Worm (Caenorhabditis elegans) whole organism, mixed stage, embryonic: ENCODE data around the gene sre-8.

Experiments used
- bed-3 ChIP-seq: fragments of 200-800 bp; sonication (Bioruptor generic); optimal IDR thresholded peaks from 3 replicates; lab custom pipeline; 2018; ENCODE audit warnings: mild to moderate bottlenecking, missing genetic modification characterization, moderate library complexity, missing compliant biosample characterization
- blmp-1 ChIP-seq: fragments of 150-350 bp; optimal IDR thresholded peaks from 2 replicates; lab custom pipeline; 2014; ENCODE audit warnings: missing biosample characterization, missing genetic modification characterization
- ceh-39 ChIP-seq: fragments of 150-350 bp; optimal IDR thresholded peaks from 2 replicates; lab custom pipeline; 2014; ENCODE audit warnings: missing biosample characterization, missing genetic modification characterization
- ceh-43 ChIP-seq: fragments of 200-800 bp; sonication (Bioruptor generic); optimal IDR thresholded peaks from 2 replicates; lab custom pipeline; 2018; ENCODE audit warnings: mild to moderate bottlenecking, missing genetic modification characterization, moderate library complexity, missing compliant biosample characterization
- ces-1 ChIP-seq: fragments of 150-350 bp; optimal IDR thresholded peaks from 2 replicates; lab custom pipeline; 2014; ENCODE audit warnings: missing biosample characterization, missing genetic modification reagents, missing genetic modification characterization
- cnd-1 ChIP-seq: fragments of 200-800 bp; sonication (Bioruptor generic); optimal IDR thresholded peaks from 2 replicates; lab custom pipeline; 2018; ENCODE audit warnings: mild to moderate bottlenecking, missing genetic modification characterization, missing compliant biosample characterization
- drap-1 ChIP-seq: fragments of 200-800 bp; sonication (Bioruptor generic); optimal IDR thresholded peaks from 3 replicates; lab custom pipeline; 2018; ENCODE audit warnings: mild to moderate bottlenecking, missing genetic modification characterization, missing compliant biosample characterization
- elt-1 ChIP-seq: sonication (generic microtip); optimal IDR thresholded peaks from 2 replicates; lab custom pipeline; 2017; ENCODE audit warnings: missing genetic modification characterization, mild to moderate bottlenecking, missing compliant biosample characterization, antibody characterized with exemption, moderate library complexity, borderline replicate concordance; ENCODE audit not compliant: insufficient read depth
- elt-3 ChIP-seq: fragments of 150-350 bp; optimal IDR thresholded peaks from 2 replicates; lab custom pipeline; 2014; ENCODE audit warnings: missing biosample characterization, missing genetic modification characterization
- flh-1 ChIP-seq: fragments of 200-800 bp; sonication (Bioruptor generic); optimal IDR thresholded peaks from 2 replicates; lab custom pipeline; 2018; ENCODE audit warnings: mild to moderate bottlenecking, missing genetic modification characterization, moderate library complexity, missing compliant biosample characterization
- ham-2 ChIP-seq: fragments of 200-800 bp; sonication (Bioruptor generic); optimal IDR thresholded peaks from 2 replicates; lab custom pipeline; 2018; ENCODE audit warnings: mild to moderate bottlenecking, missing genetic modification characterization, missing compliant biosample characterization
- hlh-1 ChIP-seq: fragments of 150-350 bp; optimal IDR thresholded peaks from 2 replicates; lab custom pipeline; 2014; ENCODE audit warnings: missing biosample characterization, missing genetic modification reagents, missing genetic modification characterization
- lin-13 ChIP-seq: fragments of 150-350 bp; optimal IDR thresholded peaks from 2 replicates; lab custom pipeline; 2014; ENCODE audit warnings: missing biosample characterization, missing genetic modification characterization
- lin-32 ChIP-seq: fragments of 200-800 bp; sonication (Bioruptor generic); optimal IDR thresholded peaks from 2 replicates; lab custom pipeline; 2018; ENCODE audit warnings: mild to moderate bottlenecking, missing genetic modification characterization, missing compliant biosample characterization
- lsy-2 ChIP-seq: fragments of 150-350 bp; optimal IDR thresholded peaks from 2 replicates; lab custom pipeline; 2014; ENCODE audit warnings: missing biosample characterization, missing genetic modification characterization
- mab-5 ChIP-seq: fragments of 150-350 bp; optimal IDR thresholded peaks from 2 replicates; lab custom pipeline; 2014; ENCODE audit warnings: missing biosample characterization, missing genetic modification characterization
- mep-1 ChIP-seq: fragments of 150-350 bp; optimal IDR thresholded peaks from 2 replicates; lab custom pipeline; 2017; ENCODE audit warnings: missing biosample characterization, missing genetic modification reagents, missing genetic modification characterization, inconsistent platforms
- mls-2 ChIP-seq: sonication (generic microtip); optimal IDR thresholded peaks from 2 replicates; lab custom pipeline; 2016; ENCODE audit warnings: mild to moderate bottlenecking, missing genetic modification characterization, moderate library complexity, missing compliant biosample characterization
- nhr-12 ChIP-seq: fragments of 150-350 bp; optimal IDR thresholded peaks from 2 replicates; lab custom pipeline; 2014; ENCODE audit warnings: missing biosample characterization, missing genetic modification characterization
- nhr-28 ChIP-seq: fragments of 150-350 bp; optimal IDR thresholded peaks from 2 replicates; lab custom pipeline; 2014; ENCODE audit warnings: missing biosample characterization, missing genetic modification characterization
- pha-4 ChIP-seq: fragments of 150-350 bp; optimal IDR thresholded peaks from 2 replicates; lab custom pipeline; 2018; ENCODE audit warnings: missing biosample characterization, missing genetic modification reagents, missing genetic modification characterization
- sem-2 ChIP-seq: fragments of 200-800 bp; sonication (Bioruptor generic); optimal IDR thresholded peaks from 2 replicates; lab custom pipeline; 2018; ENCODE audit warnings: mild to moderate bottlenecking, missing genetic modification characterization, missing compliant biosample characterization
- snpc-4 ChIP-seq: fragments of 150-350 bp; optimal IDR thresholded peaks from 2 replicates; lab custom pipeline; 2014; ENCODE audit warnings: missing biosample characterization, missing genetic modification characterization
- tbx-8 ChIP-seq: fragments of 200-800 bp; sonication (Bioruptor generic); optimal IDR thresholded peaks from 2 replicates; lab custom pipeline; 2018; ENCODE audit warnings: mild to moderate bottlenecking, missing genetic modification characterization, moderate library complexity, missing compliant biosample characterization
- unc-120 ChIP-seq: sonication (generic microtip); optimal IDR thresholded peaks from 2 replicates; lab custom pipeline; 2017; ENCODE audit warnings: missing genetic modification characterization, missing compliant biosample characterization; ENCODE audit not compliant: poor library complexity, severe bottlenecking
- unc-62 ChIP-seq: fragments of 150-350 bp; optimal IDR thresholded peaks from 2 replicates; lab custom pipeline; 2014; ENCODE audit warnings: missing biosample characterization, missing genetic modification reagents, missing genetic modification characterization
- zip-8 ChIP-seq: fragments of 150-350 bp; optimal IDR thresholded peaks from 2 replicates; lab custom pipeline; 2014; ENCODE audit warnings: missing biosample characterization, missing genetic modification characterization
- ztf-11 ChIP-seq: fragments of 150-350 bp; optimal IDR thresholded peaks from 2 replicates; lab custom pipeline; 2014; ENCODE audit warnings: missing biosample characterization, missing genetic modification characterization

Gene sre-8

DNA sequence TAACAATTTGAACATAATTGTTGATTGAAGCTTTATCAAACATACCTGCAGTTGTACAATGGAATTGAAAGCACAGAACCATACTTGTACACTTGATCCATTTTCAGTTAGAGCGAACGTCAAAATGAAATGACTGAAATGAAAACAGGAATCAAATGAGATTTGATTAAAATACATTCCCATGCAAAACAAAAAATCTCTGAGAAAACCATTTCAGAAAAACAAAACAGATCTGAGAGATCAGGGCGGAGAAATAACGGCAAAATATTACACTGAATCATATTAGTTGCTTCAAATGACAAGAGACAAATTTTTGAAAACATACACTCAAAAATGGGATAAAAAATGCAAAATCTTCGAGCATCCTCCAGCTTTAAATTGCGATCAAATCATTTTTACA, 22.9 kb downstream of the sre-8 start, which contains the start of gene srt-33:
srt-33 (minus strand) TSS at position 101 of the 400 bp plus-strand sequence.
- TF ChIP-seq elt-3 (tag; lab: Kevin White, UChicago) (no peak), nhr-12 (tag; lab: Kevin White, UChicago) (no peak), mls-2 (tag; lab: Kevin White, UChicago) (no peak), ceh-39 (tag; lab: Kevin White, UChicago) (no peak)

DNA sequence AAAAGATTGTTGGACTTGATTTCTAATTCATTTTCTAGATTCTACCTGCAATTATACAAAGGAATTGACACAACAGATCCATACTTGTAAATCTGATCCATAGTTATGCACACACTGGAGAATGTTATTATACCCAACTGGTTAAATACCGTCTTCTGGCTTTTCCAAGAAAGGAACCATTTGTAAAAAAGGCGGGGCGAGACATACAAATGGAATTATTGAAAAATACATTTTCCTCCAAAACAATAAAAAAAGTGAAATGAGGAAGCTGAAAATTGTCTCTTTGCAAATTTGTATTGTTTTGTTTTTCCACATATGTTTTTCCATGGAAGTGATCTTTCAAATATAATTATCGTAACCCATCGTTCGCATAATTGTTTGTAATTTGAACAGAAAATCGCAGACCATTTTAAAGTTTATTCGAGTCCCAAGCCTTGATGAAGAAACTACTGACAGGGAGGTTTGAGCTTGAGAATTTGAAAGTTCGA, 25.4 kb downstream of the sre-8 start, which contains the start of the genes srt-74 and F40G12.9:
srt-74 (minus strand) TSS at position 101 of the 488 bp plus-strand sequence.
F40G12.9 (plus strand) TSS at position 438 of the 488 bp plus-strand sequence.
- TF ChIP-seq hlh-1 (tag; lab: Kevin White, UChicago) (no peak), flh-1 (GFP tag; lab: Kevin White, UChicago) (no peak), ceh-43 (GFP tag; lab: Kevin White, UChicago) (no peak), ceh-39 (tag; lab: Kevin White, UChicago) (no peak), lin-32 (GFP tag; lab: Kevin White, UChicago) (no peak), ces-1 (no peak), elt-1 (tag; lab: Kevin White, UChicago) (no peak), lin-13 (tag; lab: Kevin White, UChicago) (no peak), ztf-11 (tag; lab: Kevin White, UChicago) (no peak), snpc-4 (tag; lab: Kevin White, UChicago) (no peak), sem-2 (GFP tag; lab: Kevin White, UChicago) (no peak), ham-2 (GFP tag; lab: Kevin White, UChicago) (no peak), lsy-2 (no peak), cnd-1 (tag; lab: Kevin White, UChicago) (no peak), mep-1 (tag; lab: Kevin White, UChicago) (no peak), bed-3 (GFP tag; lab: Kevin White, UChicago) (no peak), pha-4 (tag; lab: Kevin White, UChicago) (no peak), mls-2 (tag; lab: Kevin White, UChicago) (no peak), drap-1 (GFP tag; lab: Kevin White, UChicago) (no peak)
- TF ChIP-seq, all 35 proteins: peak for 0

ce11 chrV:14283241-14283640, 26.3 kb downstream of the sre-8 start, which contains the start of gene F40G12.10:
Gene F40G12.10, plus strand, starts transcription at chrV:14283541.
- no peak for TF ChIP-seq elt-3 (tag; lab: Kevin White, UChicago)
- no peak for TF ChIP-seq hlh-1 (tag; lab: Kevin White, UChicago)
- TF ChIP-seq mls-2 (tag; lab: Kevin White, UChicago): no peak
- no peak for TF ChIP-seq ceh-39 (tag; lab: Kevin White, UChicago)

ce11 chrV:14285803-14286202, 28.9 kb downstream of the sre-8 start, which contains the start of gene F40G12.11:
Gene F40G12.11, plus strand, starts transcription at chrV:14286171.
- no peak for TF ChIP-seq cnd-1 (tag; lab: Kevin White, UChicago)
- no peak for TF ChIP-seq mab-5 (tag; lab: Kevin White, UChicago)
- TF ChIP-seq mls-2 (tag; lab: Kevin White, UChicago): no peak
- TF ChIP-seq blmp-1 (tag; lab: Kevin White, UChicago): no peak
- TF ChIP-seq, all 35 proteins: peak for 0

DNA sequence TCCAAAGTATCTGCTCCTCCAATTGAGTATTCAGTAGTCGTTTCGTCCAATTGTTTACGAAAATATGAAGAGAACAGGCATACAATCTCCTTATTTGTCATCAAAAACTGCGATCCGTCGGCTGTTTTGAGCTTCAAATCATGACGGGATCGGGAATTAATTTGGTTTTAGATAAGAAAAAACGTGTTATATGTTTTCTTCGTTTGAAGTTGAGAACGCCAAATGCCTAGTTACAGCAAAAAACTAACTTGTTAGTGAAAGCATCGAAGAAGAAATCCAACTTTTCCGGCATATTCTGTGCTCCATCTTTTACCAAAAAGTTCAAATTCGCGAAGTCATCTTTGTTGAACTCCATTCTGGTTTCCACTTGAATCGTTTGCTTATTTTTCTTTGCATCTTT, 32.5 kb downstream of the sre-8 start, which contains the start of gene F14D7.1:
F14D7.1 (minus strand) TSS at position 101 of the 400 bp plus-strand sequence.
- TF ChIP-seq zip-8 (tag; lab: Kevin White, UChicago): no peak
- no peak for TF ChIP-seq lin-13 (tag; lab: Kevin White, UChicago)
- TF ChIP-seq ceh-39 (tag; lab: Kevin White, UChicago): no peak
- TF ChIP-seq sem-2 (GFP tag; lab: Kevin White, UChicago): no peak
- no peak for TF ChIP-seq mab-5 (tag; lab: Kevin White, UChicago)
- no peak for TF ChIP-seq blmp-1 (tag; lab: Kevin White, UChicago)
- no peak for TF ChIP-seq unc-120 (tag; lab: Kevin White, UChicago)
- TF ChIP-seq drap-1 (GFP tag; lab: Kevin White, UChicago): no peak
- no peak for TF ChIP-seq nhr-28
- TF ChIP-seq pha-4 (tag; lab: Kevin White, UChicago): no peak
- TF ChIP-seq tbx-8 (GFP tag; lab: Kevin White, UChicago): no peak
- TF ChIP-seq unc-62 (GFP tag; lab: Kevin White, UChicago): no peak
- no peak for TF ChIP-seq ceh-43 (GFP tag; lab: Kevin White, UChicago)
